Fruit fly (Drosophila melanogaster) whole organism, embryonic: ENCODE data around the gene DCTN1-p150.

ENCODE experiments used
- Ada2b ChIP-seq: fragments of 200-800 bp; sonication (Bioruptor generic); IDR thresholded peaks from 2 replicates; pipeline ENCODE4 v1.3.6; 2022; ENCODE audit warnings: missing biosample characterization, missing genetic modification characterization
- Adf1 ChIP-seq: fragments of 200-800 bp; sonication (Bioruptor generic); IDR thresholded peaks from 2 replicates; pipeline ENCODE4 v1.3.6; 2022; ENCODE audit warnings: missing biosample characterization, missing genetic modification characterization
- Atf-2 ChIP-seq: fragments of 200-800 bp; sonication (Bioruptor generic); optimal IDR thresholded peaks from 2 replicates; lab custom pipeline; 2016; ENCODE audit warnings: missing biosample characterization, missing genetic modification characterization
- Bgb ChIP-seq: fragments of 200-800 bp; sonication (Bioruptor generic); IDR thresholded peaks from 2 replicates; pipeline ENCODE4 v1.3.6; 2022; ENCODE audit warnings: missing biosample characterization, missing genetic modification characterization; ENCODE audit not compliant: partially characterized antibody
- CG10321 ChIP-seq: fragments of 200-800 bp; sonication (Bioruptor generic); IDR thresholded peaks from 2 replicates; pipeline ENCODE4 v1.3.6; 2022; ENCODE audit warnings: missing biosample characterization, missing genetic modification characterization
- CG10462 ChIP-seq: fragments of 200-800 bp; sonication (Bioruptor generic); optimal IDR thresholded peaks from 2 replicates; lab custom pipeline; 2016; ENCODE audit warnings: missing biosample characterization, missing genetic modification characterization
- CG10654 ChIP-seq: fragments of 200-800 bp; sonication (Bioruptor generic); optimal IDR thresholded peaks from 2 replicates; lab custom pipeline; 2016; ENCODE audit warnings: missing biosample characterization, missing genetic modification characterization
- CG11093 ChIP-seq: fragments of 200-800 bp; sonication (Bioruptor generic); IDR thresholded peaks from 3 replicates; pipeline ENCODE4 v1.3.6; 2022; ENCODE audit warnings: missing biosample characterization, missing genetic modification characterization
- CG11695 ChIP-seq: fragments of 200-800 bp; sonication (Bioruptor generic); IDR thresholded peaks from 3 replicates; pipeline ENCODE4 v1.3.6; 2022; ENCODE audit warnings: missing biosample characterization, missing genetic modification characterization
- CG12391 ChIP-seq: fragments of 200-800 bp; sonication (Bioruptor generic); optimal IDR thresholded peaks from 3 replicates; lab custom pipeline; 2018; ENCODE audit warnings: missing biosample characterization, mild to moderate bottlenecking, missing genetic modification characterization, moderate library complexity
- CG13123 ChIP-seq: fragments of 200-800 bp; sonication (Bioruptor generic); optimal IDR thresholded peaks from 2 replicates; lab custom pipeline; 2016; ENCODE audit warnings: missing biosample characterization, missing genetic modification characterization
- CG14710 ChIP-seq: fragments of 200-800 bp; sonication (Bioruptor generic); optimal IDR thresholded peaks from 3 replicates; lab custom pipeline; 2019; ENCODE audit warnings: missing biosample characterization, mild to moderate bottlenecking, missing genetic modification characterization, moderate library complexity
- CG18619 ChIP-seq: fragments of 200-800 bp; sonication (Bioruptor generic); optimal IDR thresholded peaks from 3 replicates; lab custom pipeline; 2017; ENCODE audit warnings: missing biosample characterization, mild to moderate bottlenecking, missing genetic modification characterization
- CG2712 ChIP-seq: fragments of 200-800 bp; optimal IDR thresholded peaks from 3 replicates; lab custom pipeline; 2019; ENCODE audit warnings: missing biosample characterization, mild to moderate bottlenecking, missing genetic modification characterization, moderate library complexity
- CG31441 ChIP-seq: fragments of 200-800 bp; sonication (Bioruptor generic); IDR thresholded peaks from 2 replicates; pipeline ENCODE4 v1.3.6; 2022; ENCODE audit warnings: missing biosample characterization, missing genetic modification characterization
- CG4707 ChIP-seq: fragments of 200-800 bp; sonication (Bioruptor generic); optimal IDR thresholded peaks from 2 replicates; lab custom pipeline; 2018; ENCODE audit warnings: missing biosample characterization, mild to moderate bottlenecking, missing genetic modification characterization, moderate library complexity
- CG7372 ChIP-seq: fragments of 200-800 bp; sonication (Bioruptor generic); IDR thresholded peaks from 2 replicates; pipeline ENCODE4 v1.3.6; 2022; ENCODE audit warnings: missing biosample characterization, missing genetic modification characterization
- CG8281 ChIP-seq: fragments of 200-800 bp; sonication (Bioruptor generic); optimal IDR thresholded peaks from 2 replicates; lab custom pipeline; 2018; ENCODE audit warnings: missing biosample characterization, mild to moderate bottlenecking, missing genetic modification characterization, moderate library complexity
- CG9727 ChIP-seq: fragments of 200-800 bp; sonication (Bioruptor generic); optimal IDR thresholded peaks from 3 replicates; lab custom pipeline; 2017; ENCODE audit warnings: missing biosample characterization, mild to moderate bottlenecking, missing genetic modification characterization
- HHEX ChIP-seq: fragments of 200-800 bp; sonication (Bioruptor generic); optimal IDR thresholded peaks from 3 replicates; lab custom pipeline; 2017; ENCODE audit warnings: missing biosample characterization, mild to moderate bottlenecking, missing genetic modification characterization, missing genetic modification reagents
- HLH54F ChIP-seq: fragments of 200-800 bp; sonication (Bioruptor generic); optimal IDR thresholded peaks from 3 replicates; lab custom pipeline; 2016; ENCODE audit warnings: missing biosample characterization, missing genetic modification characterization
- HmgD ChIP-seq: fragments of 200-800 bp; sonication (Bioruptor generic); optimal IDR thresholded peaks from 3 replicates; lab custom pipeline; 2016; ENCODE audit warnings: missing biosample characterization, missing genetic modification characterization
- Hsf ChIP-seq: fragments of 200-800 bp; sonication (Bioruptor generic); optimal IDR thresholded peaks from 3 replicates; lab custom pipeline; 2016; ENCODE audit warnings: missing biosample characterization, missing genetic modification characterization
- Nf-YB ChIP-seq: fragments of 200-800 bp; sonication (Bioruptor generic); optimal IDR thresholded peaks from 3 replicates; lab custom pipeline; 2019; ENCODE audit warnings: missing biosample characterization, mild to moderate bottlenecking, missing genetic modification characterization, moderate library complexity
- Pdp1 ChIP-seq, 2 experiments: fragments of 200-800 bp; sonication (Bioruptor generic); optimal IDR thresholded peaks; 3 replicates each; lab custom pipeline; 2016; ENCODE audit warnings: missing biosample characterization in 2 of 2, missing genetic modification characterization in 2 of 2, mild to moderate bottlenecking in 1 of 2, moderate library complexity in 1 of 2
- ab ChIP-seq: fragments of 200-800 bp; sonication (Bioruptor generic); optimal IDR thresholded peaks from 2 replicates; lab custom pipeline; 2016; ENCODE audit warnings: missing biosample characterization, missing genetic modification characterization
- ato ChIP-seq: fragments of 200-800 bp; sonication (Bioruptor generic); IDR thresholded peaks from 2 replicates; pipeline ENCODE4 v1.3.6; 2022; ENCODE audit warnings: missing biosample characterization, missing genetic modification characterization; ENCODE audit not compliant: partially characterized antibody
- chif ChIP-seq, 2 experiments: fragments of 200-800 bp; sonication (Bioruptor generic); optimal IDR thresholded peaks; 3 replicates each; lab custom pipeline; 2016; ENCODE audit warnings: missing biosample characterization in 2 of 2, missing genetic modification characterization in 2 of 2
- chn ChIP-seq: fragments of 200-800 bp; sonication (Bioruptor generic); optimal IDR thresholded peaks from 2 replicates; lab custom pipeline; 2016; ENCODE audit warnings: missing biosample characterization, missing genetic modification characterization
- dm ChIP-seq: fragments of 200-800 bp; sonication (Bioruptor generic); optimal IDR thresholded peaks from 3 replicates; lab custom pipeline; 2016; ENCODE audit warnings: missing biosample characterization, missing genetic modification characterization
- fd102C ChIP-seq: fragments of 200-800 bp; sonication (Bioruptor generic); optimal IDR thresholded peaks from 2 replicates; lab custom pipeline; 2018; ENCODE audit warnings: missing biosample characterization, mild to moderate bottlenecking, missing genetic modification characterization, moderate library complexity
- gce ChIP-seq: fragments of 200-800 bp; sonication (Bioruptor generic); IDR thresholded peaks from 3 replicates; pipeline ENCODE4 v1.3.6; 2022; ENCODE audit warnings: missing biosample characterization, missing genetic modification characterization
- gfzf ChIP-seq: fragments of 200-800 bp; sonication (Bioruptor generic); optimal IDR thresholded peaks from 2 replicates; lab custom pipeline; 2016; ENCODE audit warnings: missing biosample characterization, mild to moderate bottlenecking, missing genetic modification characterization, moderate library complexity
- hbn ChIP-seq: fragments of 200-800 bp; sonication (Bioruptor generic); IDR thresholded peaks from 2 replicates; pipeline ENCODE4 v1.3.6; 2022; ENCODE audit warnings: missing biosample characterization, missing genetic modification characterization; ENCODE audit not compliant: partially characterized antibody
- her ChIP-seq: fragments of 200-800 bp; sonication (Bioruptor generic); optimal IDR thresholded peaks from 2 replicates; lab custom pipeline; 2016; ENCODE audit warnings: missing biosample characterization, missing genetic modification characterization
- insv ChIP-seq, 2 experiments: fragments of 200-800 bp; sonication (Bioruptor generic); optimal IDR thresholded peaks; 3 replicates each; lab custom pipeline; 2016 to 2018; ENCODE audit warnings: missing biosample characterization in 2 of 2, missing genetic modification characterization in 2 of 2
- pb ChIP-seq: fragments of 200-800 bp; sonication (Bioruptor generic); optimal IDR thresholded peaks from 3 replicates; lab custom pipeline; 2016; ENCODE audit warnings: missing biosample characterization, missing genetic modification characterization
- pzg ChIP-seq: fragments of 200-800 bp; sonication (Bioruptor generic); optimal IDR thresholded peaks from 3 replicates; lab custom pipeline; 2018; ENCODE audit warnings: missing biosample characterization, mild to moderate bottlenecking, missing genetic modification characterization, moderate library complexity
- rib ChIP-seq: fragments of 200-800 bp; sonication (Bioruptor generic); IDR thresholded peaks from 2 replicates; pipeline ENCODE4 v1.3.6; 2022; ENCODE audit warnings: missing biosample characterization, missing genetic modification characterization
- row ChIP-seq: fragments of 200-800 bp; sonication (Bioruptor generic); IDR thresholded peaks from 3 replicates; pipeline ENCODE4 v1.3.6; 2022; ENCODE audit warnings: missing biosample characterization, missing genetic modification characterization
- run ChIP-seq: fragments of 200-800 bp; sonication (Bioruptor generic); optimal IDR thresholded peaks from 3 replicates; lab custom pipeline; 2018; ENCODE audit warnings: missing biosample characterization, mild to moderate bottlenecking, missing genetic modification characterization
- sc ChIP-seq, 3 experiments: fragments of >200 bp in 2 of 3; fragments of 200-800 bp in 1 of 3; sonication (Bioruptor generic) in 1 of 3; optimal IDR thresholded peaks; 2 replicates in 2 of 3; 3 replicates in 1 of 3; lab custom pipeline; 2017; ENCODE audit warnings: mild to moderate bottlenecking in 1 of 3, missing biosample characterization in 1 of 3, missing genetic modification characterization in 1 of 3, missing genetic modification reagents in 1 of 3
- sens ChIP-seq: fragments of 200-800 bp; sonication (Bioruptor generic); peaks from one replicate; lab custom pipeline; 2016; ENCODE audit warnings: missing biosample characterization, missing genetic modification characterization
- slp2 ChIP-seq: fragments of 200-800 bp; sonication (Bioruptor generic); optimal IDR thresholded peaks from 2 replicates; lab custom pipeline; 2016; ENCODE audit warnings: missing biosample characterization, missing genetic modification characterization
- stwl ChIP-seq: fragments of 200-800 bp; sonication (Bioruptor generic); optimal IDR thresholded peaks from 3 replicates; lab custom pipeline; 2018; ENCODE audit warnings: missing biosample characterization, mild to moderate bottlenecking, missing genetic modification characterization, moderate library complexity
- tio ChIP-seq: fragments of 200-800 bp; sonication (Bioruptor generic); optimal IDR thresholded peaks from 2 replicates; lab custom pipeline; 2017; ENCODE audit warnings: missing biosample characterization, missing genetic modification characterization, inconsistent platforms
- unc-4 ChIP-seq: fragments of 200-800 bp; sonication (Bioruptor generic); IDR thresholded peaks from 2 replicates; pipeline ENCODE4 v1.3.6; 2022; ENCODE audit warnings: missing biosample characterization, missing genetic modification characterization; ENCODE audit not compliant: partially characterized antibody
- zfh2 ChIP-seq: fragments of 200-800 bp; sonication (Bioruptor generic); optimal IDR thresholded peaks from 2 replicates; lab custom pipeline; 2016; ENCODE audit warnings: missing biosample characterization, missing genetic modification characterization

The DCTN1-p150 gene

dm6 chr3L:13928769-13929594, at the start of gene DCTN1-p150, which contains the start of gene CG8833 (continued):
- TF ChIP-seq CG8281 (tag; lab: Kevin White, UChicago) = no peak
- peak; percentile 44 for TF ChIP-seq Hsf (GFP tag; lab: Kevin White, UChicago)
- TF ChIP-seq insv (GFP tag; optimal IDR thresholded peaks at IDR 0.05; lab: Kevin White, UChicago) = peak in 1 of 2 experiments; percentile 30
- no peak for TF ChIP-seq CG4707 (GFP tag; lab: Kevin White, UChicago)
- TF ChIP-seq Atf-2 (GFP tag; lab: Kevin White, UChicago) = peak; percentile 8
- TF ChIP-seq chif (GFP tag; optimal IDR thresholded peaks at IDR 0.05; lab: Kevin White, UChicago) = peak in 1 of 2 experiments; percentile 3
- peak; percentile 43; the same call in 1 of the 2 replicates for TF ChIP-seq unc-4 (GFP tag; lab: Robert Waterston, UW)
- no peak for TF ChIP-seq CG11695
- TF ChIP-seq gfzf (GFP tag; lab: Kevin White, UChicago) = peak; percentile 40
- peak; percentile 85 for TF ChIP-seq CG31441 (GFP tag; lab: Robert Waterston, UW)
- TF ChIP-seq sc (optimal IDR thresholded peaks at IDR 0.05; lab: Kevin White, UChicago) = no peak
- TF ChIP-seq sc (GFP tag; optimal IDR thresholded peaks at IDR 0.05; lab: Kevin White, UChicago) = no peak
- peak; percentile 22; the same call in 1 of the 2 replicates for TF ChIP-seq hbn (GFP tag; lab: Robert Waterston, UW)
- peak; percentile 86 for TF ChIP-seq row
- TF ChIP-seq her = no peak
- TF ChIP-seq sens (GFP tag; lab: Kevin White, UChicago) = peak; percentile 90
- no peak for TF ChIP-seq tio (GFP tag; lab: Kevin White, UChicago)
- TF ChIP-seq chn (GFP tag; lab: Kevin White, UChicago) = peak; percentile 32
- no peak for TF ChIP-seq CG10321
- TF ChIP-seq CG12391 (tag; lab: Kevin White, UChicago) = peak; percentile 70
- no peak for TF ChIP-seq Ada2b (GFP tag; lab: Robert Waterston, UW)
- peak; percentile 47 for TF ChIP-seq CG9727 (GFP tag; lab: Kevin White, UChicago)
- no peak for TF ChIP-seq CG7372 (GFP tag; lab: Robert Waterston, UW)
- no peak for TF ChIP-seq run (tag; lab: Kevin White, UChicago)
- TF ChIP-seq Adf1 = no peak
- peak; percentile 14 for TF ChIP-seq CG10654 (GFP tag; lab: Kevin White, UChicago)
- peak; percentile 7 for TF ChIP-seq CG10462 (GFP tag; lab: Kevin White, UChicago)
- TF ChIP-seq Pdp1 (GFP tag; optimal IDR thresholded peaks at IDR 0.05; lab: Kevin White, UChicago) = peak in 1 of 2 experiments; percentile 42
- no peak for TF ChIP-seq pb (GFP tag; lab: Kevin White, UChicago)
- TF ChIP-seq ab (GFP tag; lab: Kevin White, UChicago) = no peak
- peak; percentile 9 for TF ChIP-seq CG18619 (GFP tag; lab: Kevin White, UChicago)
- TF ChIP-seq Nf-YB (GFP tag; lab: Kevin White, UChicago) = peak; percentile 29
- 0 out of 2 replicates have a peak, but pooled peaks have one; percentile 16 for TF ChIP-seq ato
- peak; percentile 10 for TF ChIP-seq slp2 (GFP tag; lab: Kevin White, UChicago)
- no peak for TF ChIP-seq HmgD (GFP tag; lab: Kevin White, UChicago)
- no peak for TF ChIP-seq fd102C (GFP tag; lab: Kevin White, UChicago)
- peak; percentile 44 for TF ChIP-seq stwl (tag; lab: Kevin White, UChicago)
- peak; percentile 99 for TF ChIP-seq CG14710 (tag; lab: Kevin White, UChicago)
- TF ChIP-seq rib = peak; percentile 82
- TF ChIP-seq CG11093 (GFP tag; lab: Robert Waterston, UW) = no peak
- peak; percentile 59 for TF ChIP-seq CG2712 (tag; lab: Kevin White, UChicago)
- peak; percentile 29 for TF ChIP-seq CG13123 (GFP tag; lab: Kevin White, UChicago)
- TF ChIP-seq gce (GFP tag; lab: Robert Waterston, UW) = 0 out of 3 replicates have a peak, but pooled peaks have one; percentile 24
- peak; percentile 47 for TF ChIP-seq Bgb (GFP tag; lab: Robert Waterston, UW)
- TF ChIP-seq HLH54F (GFP tag; lab: Kevin White, UChicago) = peak; percentile 50
- TF ChIP-seq HHEX (GFP tag; lab: Kevin White, UChicago) = no peak
- TF ChIP-seq dm (GFP tag; lab: Kevin White, UChicago) = no peak
- TF ChIP-seq pzg (GFP tag; lab: Kevin White, UChicago) = peak; percentile 39
- peak; percentile 56 for TF ChIP-seq zfh2 (GFP tag; lab: Kevin White, UChicago)
